Fruit fly (Drosophila melanogaster) whole organism: Measurements from ENCODE around the gene CG15042.

ENCODE experiments used
- CG8478 ChIP-seq: fragments of >200 bp; optimal IDR thresholded peaks from 2 replicates; lab custom pipeline; 2018; ENCODE audit warnings: inconsistent platforms
- Dll ChIP-seq: fragments of >200 bp; optimal IDR thresholded peaks from 2 replicates; lab custom pipeline; 2017
- EcR ChIP-seq, 2 experiments: fragments of >200 bp; optimal IDR thresholded peaks; 2 replicates each; lab custom pipeline; 2017; ENCODE audit warnings: missing biosample characterization in 2 of 2, missing genetic modification characterization in 2 of 2, missing genetic modification reagents in 2 of 2
- pan ChIP-seq: fragments of >200 bp; optimal IDR thresholded peaks from 2 replicates; lab custom pipeline; 2017
- psq ChIP-seq: fragments of >200 bp; optimal IDR thresholded peaks from 2 replicates; lab custom pipeline; 2017
- usp ChIP-seq: fragments of >200 bp; optimal IDR thresholded peaks from 2 replicates; lab custom pipeline; 2017; ENCODE audit warnings: missing biosample characterization, missing genetic modification characterization, mixed read lengths

The CG15042 gene

dm6 chrX:18544732-18545131 is 16.7 kb upstream of the CG15042 start:
- TF ChIP-seq Dll (no peak), CG8478 (lab: Kevin White, UChicago) (no peak), usp (GFP tag; lab: Kevin White, UChicago) (no peak), psq (lab: Kevin White, UChicago) (no peak), EcR (GFP tag; optimal IDR thresholded peaks at IDR 0.05; lab: Kevin White, UChicago) (no peak), pan (lab: Kevin White, UChicago) (no peak)

DNA sequence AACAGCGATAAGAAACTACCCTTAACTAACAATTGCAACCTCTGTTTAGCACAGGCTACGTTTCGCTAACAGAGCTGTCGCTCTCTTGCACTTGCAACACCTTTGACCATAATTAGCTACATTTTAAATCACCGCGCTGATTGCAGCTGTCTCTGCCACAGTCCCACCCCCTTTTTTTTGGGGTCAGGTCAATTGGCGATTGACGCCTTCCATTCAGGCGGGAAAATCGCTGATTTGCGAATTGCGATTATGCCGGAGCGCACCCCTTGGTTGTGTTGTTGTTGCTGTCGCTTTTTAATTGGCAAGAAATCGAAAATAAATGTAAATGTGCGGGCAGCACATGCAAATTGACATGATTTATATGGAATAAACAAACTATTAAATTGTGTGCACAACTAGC is 15.3 kb upstream of the CG15042 start:
- TF ChIP-seq usp (GFP tag; lab: Kevin White, UChicago) (no peak), CG8478 (lab: Kevin White, UChicago) (no peak), EcR (GFP tag; optimal IDR thresholded peaks at IDR 0.05; lab: Kevin White, UChicago) (no peak), pan (lab: Kevin White, UChicago) (no peak), psq (lab: Kevin White, UChicago) (no peak), Dll (no peak)

DNA sequence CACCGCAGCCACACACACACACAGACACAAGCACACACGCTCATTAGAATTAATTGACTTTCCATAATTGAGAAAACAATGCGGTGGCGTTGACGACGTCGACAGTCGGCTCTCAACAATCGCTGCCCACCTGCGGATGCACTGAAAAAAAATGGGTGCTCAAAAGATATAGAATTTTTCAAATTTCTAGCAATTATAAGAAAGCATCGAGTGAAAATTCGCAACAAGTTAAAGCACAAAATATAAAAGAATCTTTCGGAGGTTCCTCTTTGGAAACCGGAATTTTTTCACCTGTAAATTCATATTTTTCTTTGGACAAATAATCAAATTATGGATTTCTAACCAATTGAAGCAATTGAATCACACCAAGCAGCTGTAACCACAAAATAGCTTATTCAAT is 13.8 kb upstream of the CG15042 start:
- no peak for TF ChIP-seq CG8478 (lab: Kevin White, UChicago)
- TF ChIP-seq psq (lab: Kevin White, UChicago) = no peak
- TF ChIP-seq usp (GFP tag; lab: Kevin White, UChicago) = no peak
- TF ChIP-seq EcR (GFP tag; optimal IDR thresholded peaks at IDR 0.05; lab: Kevin White, UChicago) = no peak
- no peak for TF ChIP-seq Dll
- no peak for TF ChIP-seq pan (lab: Kevin White, UChicago)

dm6 chrX:18540268-18540667 is 12.2 kb upstream of the CG15042 start:
- TF ChIP-seq pan (lab: Kevin White, UChicago) (no peak), Dll (no peak), usp (GFP tag; lab: Kevin White, UChicago) (no peak), psq (lab: Kevin White, UChicago) (no peak), CG8478 (lab: Kevin White, UChicago) (no peak), EcR (GFP tag; optimal IDR thresholded peaks at IDR 0.05; lab: Kevin White, UChicago) (no peak)

dm6 chrX:18538204-18538864 is 10.3 kb upstream of the CG15042 start:
- TF ChIP-seq CG8478 (lab: Kevin White, UChicago) = no peak
- no peak for TF ChIP-seq Dll
- no peak for TF ChIP-seq pan (lab: Kevin White, UChicago)
- TF ChIP-seq EcR (GFP tag; optimal IDR thresholded peaks at IDR 0.05; lab: Kevin White, UChicago) = no peak
- TF ChIP-seq usp (GFP tag; lab: Kevin White, UChicago) = no peak
- no peak for TF ChIP-seq psq (lab: Kevin White, UChicago)

DNA sequence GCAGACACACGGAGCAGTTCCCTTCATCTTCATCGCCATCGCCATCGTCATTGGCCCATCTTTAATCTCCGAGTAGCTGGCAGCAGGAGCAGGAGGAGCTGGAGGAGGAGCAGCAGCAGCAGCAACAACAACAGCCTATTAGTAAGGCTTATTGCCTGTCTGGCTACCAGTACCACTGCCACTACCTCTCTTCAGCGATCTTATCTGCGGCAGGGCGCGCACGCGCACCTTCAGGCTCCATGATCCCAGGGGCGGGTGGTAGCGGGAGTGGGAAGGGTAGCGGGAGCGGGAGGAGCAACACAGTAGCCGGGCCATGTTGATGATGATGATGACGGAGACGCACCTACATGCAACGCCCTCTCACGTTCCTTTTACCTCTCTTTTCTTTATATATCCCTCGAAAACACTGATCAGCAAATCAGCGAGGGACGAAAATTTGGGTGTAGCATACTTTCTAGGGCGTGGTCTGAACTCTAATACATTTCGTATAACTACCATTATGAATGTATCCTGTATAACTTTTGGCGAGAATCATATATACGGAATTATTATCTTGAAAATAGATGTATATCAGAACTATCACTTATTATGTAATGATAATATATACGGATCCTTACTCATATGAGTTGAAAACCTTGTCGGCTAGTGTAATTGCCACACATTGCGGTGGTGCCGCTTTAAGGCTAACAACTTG is 9.1 kb upstream of the CG15042 start:
- TF ChIP-seq Dll (no peak), EcR (GFP tag; optimal IDR thresholded peaks at IDR 0.05; lab: Kevin White, UChicago) (no peak), usp (GFP tag; lab: Kevin White, UChicago) (no peak), CG8478 (lab: Kevin White, UChicago) (no peak), pan (lab: Kevin White, UChicago) (no peak), psq (lab: Kevin White, UChicago) (no peak)

dm6 chrX:18534393-18534792 is 6.3 kb upstream of the CG15042 start:
- TF ChIP-seq Dll (peak; percentile 80), EcR (GFP tag; optimal IDR thresholded peaks at IDR 0.05; lab: Kevin White, UChicago) (no peak), CG8478 (lab: Kevin White, UChicago) (no peak), psq (lab: Kevin White, UChicago) (no peak), pan (lab: Kevin White, UChicago) (no peak), usp (GFP tag; lab: Kevin White, UChicago) (no peak)

DNA sequence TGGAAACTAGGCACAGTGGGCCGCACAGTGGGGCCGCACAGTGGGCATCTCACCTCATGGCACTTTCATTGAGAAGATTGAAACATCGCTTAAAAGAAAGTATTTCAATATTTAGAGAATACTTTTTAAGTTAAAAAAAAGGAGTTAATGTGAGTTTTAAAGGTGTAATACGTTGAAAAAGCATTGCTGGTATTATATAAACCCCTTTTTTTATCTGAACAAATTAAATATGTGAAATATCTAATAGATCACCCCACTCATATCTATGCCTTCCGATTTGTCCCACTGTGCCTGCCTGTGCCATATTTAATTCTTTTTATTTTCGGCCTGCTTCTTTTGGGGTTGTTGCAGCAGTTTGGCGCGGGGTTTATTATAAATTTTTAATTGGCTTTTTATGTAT is 5.2 kb upstream of the CG15042 start:
- TF ChIP-seq usp (GFP tag; lab: Kevin White, UChicago) (no peak), pan (lab: Kevin White, UChicago) (no peak)

- TF ChIP-seq psq (lab: Kevin White, UChicago) = no peak
- no peak for TF ChIP-seq EcR (GFP tag; optimal IDR thresholded peaks at IDR 0.05; lab: Kevin White, UChicago)
- no peak for TF ChIP-seq pan (lab: Kevin White, UChicago)
- TF ChIP-seq Dll = no peak
- no peak for TF ChIP-seq CG8478 (lab: Kevin White, UChicago)
- no peak for TF ChIP-seq usp (GFP tag; lab: Kevin White, UChicago)
Observed at dm6 chrX:18524594-18525266, 3.3 kb downstream of the CG15042 start.

- TF ChIP-seq EcR (GFP tag; optimal IDR thresholded peaks at IDR 0.05; lab: Kevin White, UChicago) (no peak), CG8478 (lab: Kevin White, UChicago) (no peak), psq (lab: Kevin White, UChicago) (no peak), pan (lab: Kevin White, UChicago) (no peak), usp (GFP tag; lab: Kevin White, UChicago) (no peak), Dll (no peak)
Observed at dm6 chrX:18523146-18523812, 4.8 kb downstream of the CG15042 start.
